Fruit fly (Drosophila melanogaster): ENCODE results near the gene ssp3.

DNA sequence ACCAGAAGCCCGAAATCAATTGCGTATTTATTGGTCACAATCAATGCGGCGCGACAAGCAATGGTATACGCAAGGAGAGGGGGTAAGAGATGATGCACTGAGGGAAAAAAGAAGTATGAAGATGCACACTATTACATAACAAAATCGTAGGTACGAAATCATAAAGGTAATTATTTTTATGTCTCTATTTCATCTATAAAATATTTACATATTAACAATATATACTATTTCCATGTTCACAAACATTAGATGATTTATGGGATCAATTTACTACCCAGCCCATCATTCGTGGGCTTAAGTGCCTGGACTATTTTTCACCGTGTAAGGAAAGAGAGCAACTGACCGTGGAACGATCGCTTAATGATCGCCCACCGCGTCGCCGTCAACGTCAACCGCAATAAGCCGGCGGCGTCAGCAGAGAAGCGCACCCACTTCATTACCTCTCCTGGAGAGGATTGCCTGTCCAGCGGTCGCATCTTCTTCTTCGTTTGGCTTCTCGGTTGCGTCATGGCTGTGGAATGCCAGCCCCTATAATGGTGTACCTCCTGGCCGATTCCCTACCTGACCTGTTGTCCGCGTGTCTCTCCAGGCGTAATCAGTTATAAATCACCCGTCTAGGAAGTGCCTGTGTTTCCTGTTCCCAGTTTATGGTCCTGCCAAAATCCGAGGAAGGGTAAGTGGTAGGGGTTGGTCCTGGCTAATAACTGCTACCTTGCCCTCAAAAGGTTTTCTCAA is 48.6 kb downstream of the ssp3 start:
- TF ChIP-seq CG14655 (GFP tag; optimal IDR thresholded peaks at IDR 0.05) (peak; percentile 7), CG4496 (GFP tag; IDR thresholded peaks at IDR 0.05) (no peak), EcR (GFP tag; optimal IDR thresholded peaks at IDR 0.05) (no peak), CG10348 (GFP tag; IDR thresholded peaks at IDR 0.05) (no peak)
